Fruit fly (Drosophila melanogaster) whole organism, pupa: Measurements from ENCODE around the gene Arfip.

Experiments used
- CG10348 ChIP-seq: fragments of 200-800 bp; sonication (Bioruptor generic); IDR thresholded peaks from 2 replicates; pipeline ENCODE4 v1.3.6; 2022; ENCODE audit warnings: missing biosample characterization, missing genetic modification characterization
- CG13204 ChIP-seq: fragments of 200-800 bp; sonication (Bioruptor generic); optimal IDR thresholded peaks from 2 replicates; lab custom pipeline; 2018; ENCODE audit warnings: missing biosample characterization, mild to moderate bottlenecking, missing genetic modification characterization, moderate library complexity
- CG17806 ChIP-seq: fragments of 200-800 bp; sonication (Bioruptor generic); optimal IDR thresholded peaks from 2 replicates; lab custom pipeline; 2018; ENCODE audit warnings: missing biosample characterization, mild to moderate bottlenecking, missing genetic modification characterization, moderate library complexity
- CG32121 ChIP-seq: fragments of 200-800 bp; sonication (Bioruptor generic); IDR thresholded peaks from 2 replicates; pipeline ENCODE4 v1.3.6; 2022; ENCODE audit warnings: missing biosample characterization, missing genetic modification characterization
- CG34367 ChIP-seq: fragments of 200-800 bp; sonication (Bioruptor generic); optimal IDR thresholded peaks from 2 replicates; lab custom pipeline; 2018; ENCODE audit warnings: missing biosample characterization, mild to moderate bottlenecking, missing genetic modification characterization
- CG8301 ChIP-seq: fragments of 200-800 bp; sonication (Bioruptor generic); optimal IDR thresholded peaks from 2 replicates; lab custom pipeline; 2018; ENCODE audit warnings: missing biosample characterization, mild to moderate bottlenecking, missing genetic modification characterization
- D1 ChIP-seq: fragments of 200-800 bp; sonication (Bioruptor generic); optimal IDR thresholded peaks from 2 replicates; lab custom pipeline; 2018; ENCODE audit warnings: missing biosample characterization, mild to moderate bottlenecking, missing genetic modification characterization, moderate library complexity
- EcR ChIP-seq: fragments of 200-800 bp; sonication (Bioruptor generic); optimal IDR thresholded peaks from 3 replicates; lab custom pipeline; 2019; ENCODE audit warnings: missing biosample characterization, missing genetic modification characterization, mild to moderate bottlenecking, moderate library complexity, missing genetic modification reagents
- Pif1B ChIP-seq: fragments of 200-800 bp; sonication (Bioruptor generic); optimal IDR thresholded peaks from 3 replicates; lab custom pipeline; 2016; ENCODE audit warnings: missing biosample characterization, missing genetic modification characterization
- Snoo ChIP-seq: fragments of 200-800 bp; sonication (Bioruptor generic); optimal IDR thresholded peaks from 3 replicates; lab custom pipeline; 2017; ENCODE audit warnings: missing biosample characterization, mild to moderate bottlenecking, missing genetic modification characterization, inconsistent platforms
- gl ChIP-seq: fragments of 200-800 bp; sonication (Bioruptor generic); optimal IDR thresholded peaks from 2 replicates; lab custom pipeline; 2018; ENCODE audit warnings: missing biosample characterization, mild to moderate bottlenecking, missing genetic modification characterization
- rn ChIP-seq: fragments of 200-800 bp; sonication (Bioruptor generic); IDR thresholded peaks from 2 replicates; pipeline ENCODE4 v1.3.6; 2022; ENCODE audit warnings: missing biosample characterization, missing genetic modification characterization

DNA sequence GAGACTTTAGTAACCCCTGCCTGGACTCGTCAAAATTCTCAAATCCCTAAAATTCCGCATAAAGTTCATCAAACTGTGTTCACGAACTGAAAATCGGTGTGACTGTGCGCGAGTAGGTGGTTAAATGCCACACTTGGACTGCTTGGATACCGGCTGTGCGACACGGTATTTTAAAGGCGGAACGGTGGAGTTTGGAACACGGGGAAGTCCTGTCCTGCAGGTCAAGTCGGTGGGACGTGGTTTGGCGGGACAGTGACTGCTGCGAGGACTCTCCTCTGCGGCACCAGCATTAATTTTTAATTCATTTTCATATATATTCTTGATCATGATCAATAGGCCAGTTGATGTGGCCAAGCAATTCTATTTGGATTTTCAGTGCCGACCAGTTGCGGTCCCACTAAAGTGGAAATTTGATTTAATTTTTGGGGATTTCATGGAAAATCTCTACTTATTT lies at the start of gene Arfip, which contains the start of gene CG17721:
- TF ChIP-seq CG13204 (GFP tag; lab: Kevin White, UChicago) (no peak), CG34367 (tag; lab: Kevin White, UChicago) (no peak), gl (no peak), D1 (tag; lab: Kevin White, UChicago) (no peak), Pif1B (GFP tag; lab: Kevin White, UChicago) (no peak), EcR (GFP tag; lab: Kevin White, UChicago) (peak; percentile 88), CG32121 (GFP tag; lab: Robert Waterston, UW) (no peak), Snoo (tag; lab: Kevin White, UChicago) (no peak), CG8301 (tag; lab: Kevin White, UChicago) (no peak), CG17806 (tag; lab: Kevin White, UChicago) (no peak), CG10348 (GFP tag; lab: Robert Waterston, UW) (no peak), rn (no peak)
